Fruit fly (Drosophila melanogaster): ENCODE results near the gene CG43386.

Gene CG43386

DNA sequence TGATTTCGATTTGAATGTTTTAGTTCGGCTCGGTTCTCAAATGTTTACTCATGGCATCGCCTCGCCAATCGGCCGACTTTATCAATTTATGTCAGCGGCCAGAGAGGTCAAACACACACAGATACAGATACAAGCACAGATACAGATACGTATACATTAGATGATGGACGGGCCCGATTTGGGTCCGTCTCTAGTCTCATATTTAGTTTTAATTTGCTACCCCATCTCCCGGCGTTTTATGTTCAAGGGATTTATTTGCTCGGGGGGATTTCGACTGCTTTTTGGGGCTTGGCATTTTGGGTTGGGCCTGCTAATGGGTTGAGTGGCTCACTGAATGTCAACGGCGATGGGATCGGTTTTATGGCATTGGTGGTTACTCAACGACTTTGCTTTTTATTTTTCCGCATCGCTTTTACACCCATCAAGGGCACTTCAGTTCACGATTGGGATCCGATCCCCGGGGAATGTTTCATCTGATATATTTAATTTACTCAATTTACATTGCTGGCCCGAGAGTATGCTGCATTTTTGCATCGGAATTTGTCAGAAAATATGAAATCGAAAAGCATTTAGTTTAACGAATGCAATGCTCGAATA, 44.8 kb downstream of the CG43386 start (continued):
- TF ChIP-seq Drgx (GFP tag; IDR thresholded peaks at IDR 0.05) (no peak), CG4617 (GFP tag; optimal IDR thresholded peaks at IDR 0.05; ENCODE audit: borderline replicate concordance) (no peak), CG18262 (tag; optimal IDR thresholded peaks at IDR 0.05) (no peak), dimm (GFP tag; IDR thresholded peaks at IDR 0.05) (no peak), CG13894 (tag; optimal IDR thresholded peaks at IDR 0.05) (peak; percentile 8), so (GFP tag; IDR thresholded peaks at IDR 0.05) (no peak), slp2 (GFP tag; optimal IDR thresholded peaks at IDR 0.05) (no peak), jumu (GFP tag; optimal IDR thresholded peaks at IDR 0.05) (no peak), CTCF (GFP tag; optimal IDR thresholded peaks at IDR 0.05) (no peak), MESR4 (GFP tag; optimal IDR thresholded peaks at IDR 0.05) (no peak), ems (GFP tag; optimal IDR thresholded peaks at IDR 0.05) (no peak), CG9932 (GFP tag; IDR thresholded peaks at IDR 0.05) (no peak), nerfin-2 (GFP tag; IDR thresholded peaks at IDR 0.05; ENCODE audit: partially characterized antibody) (no peak), CG10543 (GFP tag; optimal IDR thresholded peaks at IDR 0.05) (peak; percentile 51), CG6813 (GFP tag; optimal IDR thresholded peaks at IDR 0.05) (no peak), toy (GFP tag; IDR thresholded peaks at IDR 0.05) (no peak), CG11093 (GFP tag; IDR thresholded peaks at IDR 0.05) (no peak), bbx (GFP tag; IDR thresholded peaks at IDR 0.05; ENCODE audit: partially characterized antibody) (no peak), hb (GFP tag; IDR thresholded peaks at IDR 0.05; ENCODE audit: partially characterized antibody) (no peak), CG11723 (GFP tag; optimal IDR thresholded peaks at IDR 0.05) (no peak), oc (tag; optimal IDR thresholded peaks at IDR 0.05) (no peak), Abd-B (GFP tag; optimal IDR thresholded peaks at IDR 0.05) (peak; percentile 17), cas (GFP tag; IDR thresholded peaks at IDR 0.05) (no peak), Med (GFP tag) (peak; percentile 13), Eip74EF (GFP tag; optimal IDR thresholded peaks at IDR 0.05) (no peak), E2f2 (GFP tag; IDR thresholded peaks at IDR 0.05) (no peak), tin (GFP tag; optimal IDR thresholded peaks at IDR 0.05) (no peak), CG12942 (GFP tag; optimal IDR thresholded peaks at IDR 0.05) (no peak), CG10959 (GFP tag; IDR thresholded peaks at IDR 0.05) (no peak), sug (tag; optimal IDR thresholded peaks at IDR 0.05) (peak; percentile 51), MTF-1 (GFP tag; optimal IDR thresholded peaks at IDR 0.05; ENCODE audit: borderline replicate concordance) (no peak), Asciz (GFP tag; optimal IDR thresholded peaks at IDR 0.05) (no peak), aop (GFP tag; IDR thresholded peaks at IDR 0.05) (no peak), caup (GFP tag; optimal IDR thresholded peaks at IDR 0.05; ENCODE audit: severe bottlenecking) (no peak), Deaf1 (tag; optimal IDR thresholded peaks at IDR 0.05) (no peak), Xbp1 (GFP tag; optimal IDR thresholded peaks at IDR 0.05) (no peak), otp (GFP tag; IDR thresholded peaks at IDR 0.05) (no peak), NC2β (GFP tag; optimal IDR thresholded peaks at IDR 0.05) (no peak), Tbp (GFP tag; optimal IDR thresholded peaks at IDR 0.05) (no peak), Lpt (GFP tag; optimal IDR thresholded peaks at IDR 0.05) (no peak), TFAM (GFP tag; optimal IDR thresholded peaks at IDR 0.05) (no peak), CG12659 (GFP tag; optimal IDR thresholded peaks at IDR 0.05) (no peak), Dip2 (GFP tag; IDR thresholded peaks at IDR 0.05) (no peak)
